Fruit fly (Drosophila melanogaster) whole organism, embryonic: ENCODE results near the gene Pp4-19C.
A peak's percentile ranks its signal among the peaks of the same experiment; 100 is the strongest.

Experiments used
- Asciz ChIP-seq: fragments of 200-800 bp; sonication (Bioruptor generic); optimal IDR thresholded peaks from 2 replicates; lab custom pipeline; 2017; ENCODE audit warnings: missing biosample characterization, mild to moderate bottlenecking, missing genetic modification characterization, missing genetic modification reagents
- B-H2 ChIP-seq: fragments of 200-800 bp; sonication (Bioruptor generic); optimal IDR thresholded peaks from 2 replicates; lab custom pipeline; 2018; ENCODE audit warnings: missing biosample characterization, mild to moderate bottlenecking, missing genetic modification characterization
- BtbVII ChIP-seq: fragments of 200-800 bp; sonication (Bioruptor generic); optimal IDR thresholded peaks from 3 replicates; lab custom pipeline; 2017; ENCODE audit warnings: missing biosample characterization, mild to moderate bottlenecking, missing genetic modification characterization
- CG13424 ChIP-seq: fragments of 200-800 bp; sonication (Bioruptor generic); optimal IDR thresholded peaks from 2 replicates; lab custom pipeline; 2019; ENCODE audit warnings: missing biosample characterization, mild to moderate bottlenecking, missing genetic modification characterization, moderate library complexity
- CG13775 ChIP-seq: fragments of 200-800 bp; sonication (Bioruptor generic); optimal IDR thresholded peaks from 3 replicates; lab custom pipeline; 2017; ENCODE audit warnings: missing biosample characterization, mild to moderate bottlenecking, missing genetic modification characterization
- CG15073 ChIP-seq: fragments of 200-800 bp; sonication (Bioruptor generic); optimal IDR thresholded peaks from 2 replicates; lab custom pipeline; 2016; ENCODE audit warnings: missing biosample characterization, missing genetic modification characterization
- CG15269 ChIP-seq: fragments of 200-800 bp; sonication (Bioruptor generic); optimal IDR thresholded peaks from 2 replicates; lab custom pipeline; 2018; ENCODE audit warnings: missing biosample characterization, mild to moderate bottlenecking, missing genetic modification characterization, moderate library complexity
- CG18764 ChIP-seq: fragments of 200-800 bp; sonication (Bioruptor generic); optimal IDR thresholded peaks from 3 replicates; lab custom pipeline; 2016; ENCODE audit warnings: missing biosample characterization, missing genetic modification characterization
- CG2202 ChIP-seq: fragments of 200-800 bp; sonication (Bioruptor generic); optimal IDR thresholded peaks from 2 replicates; lab custom pipeline; 2018; ENCODE audit warnings: missing biosample characterization, mild to moderate bottlenecking, missing genetic modification characterization
- CG3163 ChIP-seq: fragments of 200-800 bp; sonication (Bioruptor generic); optimal IDR thresholded peaks from 3 replicates; lab custom pipeline; 2016; ENCODE audit warnings: missing biosample characterization, missing genetic modification characterization
- CG32532 ChIP-seq: fragments of 200-800 bp; sonication (Bioruptor generic); IDR thresholded peaks from 2 replicates; pipeline ENCODE4 v1.3.6; 2022; ENCODE audit warnings: missing biosample characterization, missing genetic modification characterization
- CG3281 ChIP-seq: fragments of 200-800 bp; sonication (Bioruptor generic); optimal IDR thresholded peaks from 3 replicates; lab custom pipeline; 2017; ENCODE audit warnings: missing biosample characterization, mild to moderate bottlenecking, missing genetic modification characterization
- CG3847 ChIP-seq: fragments of 200-800 bp; sonication (Bioruptor generic); IDR thresholded peaks from 2 replicates; pipeline ENCODE4 v1.3.6; 2022; ENCODE audit warnings: missing biosample characterization, missing genetic modification characterization
- CG4360 ChIP-seq: fragments of 200-800 bp; sonication (Bioruptor generic); IDR thresholded peaks from 2 replicates; pipeline ENCODE4 v1.3.6; 2022; ENCODE audit warnings: missing biosample characterization, missing genetic modification characterization
- CG43689 ChIP-seq: fragments of 200-800 bp; sonication (Bioruptor generic); IDR thresholded peaks from 2 replicates; pipeline ENCODE4 v1.3.6; 2022; ENCODE audit warnings: missing biosample characterization, missing genetic modification characterization
- CG7556 ChIP-seq: fragments of 200-800 bp; sonication (Bioruptor generic); optimal IDR thresholded peaks from 2 replicates; lab custom pipeline; 2017; ENCODE audit warnings: missing biosample characterization, mild to moderate bottlenecking, missing genetic modification characterization
- CG8924 ChIP-seq: fragments of 200-800 bp; optimal IDR thresholded peaks from 3 replicates; lab custom pipeline; 2019; ENCODE audit warnings: missing biosample characterization, mild to moderate bottlenecking, missing genetic modification characterization, moderate library complexity
- CoRest ChIP-seq: fragments of 200-800 bp; sonication (Bioruptor generic); optimal IDR thresholded peaks from 3 replicates; lab custom pipeline; 2018; ENCODE audit warnings: missing biosample characterization, mild to moderate bottlenecking, missing genetic modification characterization, moderate library complexity
- HHEX ChIP-seq: fragments of 200-800 bp; sonication (Bioruptor generic); optimal IDR thresholded peaks from 3 replicates; lab custom pipeline; 2017; ENCODE audit warnings: missing biosample characterization, mild to moderate bottlenecking, missing genetic modification characterization, missing genetic modification reagents
- HLH54F ChIP-seq: fragments of 200-800 bp; sonication (Bioruptor generic); optimal IDR thresholded peaks from 3 replicates; lab custom pipeline; 2016; ENCODE audit warnings: missing biosample characterization, missing genetic modification characterization
- Hand ChIP-seq: fragments of 200-800 bp; sonication (Bioruptor generic); optimal IDR thresholded peaks from 2 replicates; lab custom pipeline; 2017; ENCODE audit warnings: mild to moderate bottlenecking, missing biosample characterization, missing genetic modification reagents, missing genetic modification characterization
- Hmr ChIP-seq: fragments of 200-800 bp; sonication (Bioruptor generic); optimal IDR thresholded peaks from 3 replicates; lab custom pipeline; 2017; ENCODE audit warnings: mild to moderate bottlenecking, missing biosample characterization, missing genetic modification reagents, missing genetic modification characterization
- Hr39 ChIP-seq: fragments of >200 bp; optimal IDR thresholded peaks from 2 replicates; lab custom pipeline; 2017
- Hsf ChIP-seq: fragments of 200-800 bp; sonication (Bioruptor generic); optimal IDR thresholded peaks from 3 replicates; lab custom pipeline; 2016; ENCODE audit warnings: missing biosample characterization, missing genetic modification characterization
- MBD-R2 ChIP-seq: fragments of 200-800 bp; sonication (Bioruptor generic); IDR thresholded peaks from 2 replicates; pipeline ENCODE4 v1.3.6; 2022; ENCODE audit warnings: missing biosample characterization, missing genetic modification characterization
- MESR4 ChIP-seq: fragments of 200-800 bp; sonication (Bioruptor generic); optimal IDR thresholded peaks from 2 replicates; lab custom pipeline; 2018; ENCODE audit warnings: missing biosample characterization, mild to moderate bottlenecking, missing genetic modification characterization, moderate library complexity
- Meics ChIP-seq: fragments of 200-800 bp; sonication (Bioruptor generic); optimal IDR thresholded peaks from 2 replicates; lab custom pipeline; 2017; ENCODE audit warnings: missing biosample characterization, mild to moderate bottlenecking, missing genetic modification characterization
- Nf-YC ChIP-seq: fragments of 200-800 bp; optimal IDR thresholded peaks from 3 replicates; lab custom pipeline; 2019; ENCODE audit warnings: missing biosample characterization, mild to moderate bottlenecking, missing genetic modification characterization, moderate library complexity
- NfI ChIP-seq: fragments of 200-800 bp; sonication (Bioruptor generic); optimal IDR thresholded peaks from 3 replicates; lab custom pipeline; 2018; ENCODE audit warnings: missing biosample characterization, mild to moderate bottlenecking, missing genetic modification characterization, moderate library complexity
- Oli ChIP-seq: fragments of 200-800 bp; sonication (Bioruptor generic); optimal IDR thresholded peaks from 2 replicates; lab custom pipeline; 2018; ENCODE audit warnings: missing biosample characterization, mild to moderate bottlenecking, missing genetic modification characterization, moderate library complexity
- PHDP ChIP-seq: fragments of 200-800 bp; sonication (Bioruptor generic); optimal IDR thresholded peaks from 3 replicates; lab custom pipeline; 2018; ENCODE audit warnings: missing biosample characterization, mild to moderate bottlenecking, missing genetic modification characterization, moderate library complexity
- Ptx1 ChIP-seq: fragments of 200-800 bp; sonication (Bioruptor generic); IDR thresholded peaks from 2 replicates; pipeline ENCODE4 v1.3.6; 2022; ENCODE audit warnings: missing biosample characterization, missing genetic modification characterization
- Sry-β ChIP-seq: fragments of 200-800 bp; sonication (Bioruptor generic); optimal IDR thresholded peaks from 2 replicates; lab custom pipeline; 2018; ENCODE audit warnings: missing biosample characterization, mild to moderate bottlenecking, missing genetic modification characterization, moderate library complexity
- Vsx1 ChIP-seq: fragments of 200-800 bp; sonication (Bioruptor generic); optimal IDR thresholded peaks from 2 replicates; lab custom pipeline; 2017; ENCODE audit warnings: missing biosample characterization, mild to moderate bottlenecking, missing genetic modification characterization, missing genetic modification reagents
- Xbp1 ChIP-seq: fragments of 200-800 bp; sonication (Bioruptor generic); optimal IDR thresholded peaks from 3 replicates; lab custom pipeline; 2016; ENCODE audit warnings: missing biosample characterization, mild to moderate bottlenecking, missing genetic modification characterization
- abd-A ChIP-seq: fragments of 200-800 bp; sonication (Bioruptor generic); optimal IDR thresholded peaks from 3 replicates; lab custom pipeline; 2019; ENCODE audit warnings: missing biosample characterization, mild to moderate bottlenecking, missing genetic modification characterization, moderate library complexity
- ac ChIP-seq: fragments of 200-800 bp; sonication (Bioruptor generic); optimal IDR thresholded peaks from 3 replicates; lab custom pipeline; 2017; ENCODE audit warnings: missing biosample characterization, mild to moderate bottlenecking, missing genetic modification characterization
- bab2 ChIP-seq: fragments of 200-800 bp; sonication (Bioruptor generic); optimal IDR thresholded peaks from 2 replicates; lab custom pipeline; 2016; ENCODE audit warnings: missing biosample characterization, missing genetic modification characterization
- dysf ChIP-seq: fragments of 200-800 bp; sonication (Bioruptor generic); IDR thresholded peaks from 3 replicates; pipeline ENCODE4 v1.3.6; 2022; ENCODE audit warnings: missing biosample characterization, missing genetic modification characterization
- gem ChIP-seq: fragments of 200-800 bp; sonication (Bioruptor generic); optimal IDR thresholded peaks from 2 replicates; lab custom pipeline; 2019; ENCODE audit warnings: missing biosample characterization, mild to moderate bottlenecking, missing genetic modification characterization, moderate library complexity
- grn ChIP-seq: fragments of 200-800 bp; sonication (Bioruptor generic); optimal IDR thresholded peaks from 3 replicates; lab custom pipeline; 2017; ENCODE audit warnings: missing biosample characterization, missing genetic modification characterization
- gsb-n ChIP-seq: fragments of 200-800 bp; sonication (Bioruptor generic); optimal IDR thresholded peaks from 3 replicates; lab custom pipeline; 2018; ENCODE audit warnings: missing biosample characterization, mild to moderate bottlenecking, missing genetic modification characterization
- ind ChIP-seq: fragments of 200-800 bp; sonication (Bioruptor generic); optimal IDR thresholded peaks from 3 replicates; lab custom pipeline; 2016; ENCODE audit warnings: missing biosample characterization, missing genetic modification characterization
- row ChIP-seq: fragments of 200-800 bp; sonication (Bioruptor generic); IDR thresholded peaks from 3 replicates; pipeline ENCODE4 v1.3.6; 2022; ENCODE audit warnings: missing biosample characterization, missing genetic modification characterization
- schlank ChIP-seq: fragments of 200-800 bp; sonication (Bioruptor generic); optimal IDR thresholded peaks from 2 replicates; lab custom pipeline; 2018; ENCODE audit warnings: missing biosample characterization, mild to moderate bottlenecking, missing genetic modification characterization
- sisA ChIP-seq: fragments of 200-800 bp; sonication (Bioruptor generic); IDR thresholded peaks from 2 replicates; pipeline ENCODE4 v1.3.6; 2022; ENCODE audit warnings: missing biosample characterization, missing genetic modification characterization
- slou ChIP-seq: fragments of 200-800 bp; sonication (Bioruptor generic); optimal IDR thresholded peaks from 3 replicates; lab custom pipeline; 2016; ENCODE audit warnings: missing biosample characterization, missing genetic modification characterization
- sqz ChIP-seq: fragments of 200-800 bp; sonication (Bioruptor generic); optimal IDR thresholded peaks from 3 replicates; lab custom pipeline; 2018; ENCODE audit warnings: missing biosample characterization, mild to moderate bottlenecking, missing genetic modification characterization
- sr ChIP-seq: fragments of 200-800 bp; sonication (Bioruptor generic); IDR thresholded peaks from 3 replicates; pipeline ENCODE4 v1.3.6; 2022; ENCODE audit warnings: missing biosample characterization, missing genetic modification characterization
- trem ChIP-seq: fragments of 200-800 bp; optimal IDR thresholded peaks from 3 replicates; lab custom pipeline; 2019; ENCODE audit warnings: missing biosample characterization, mild to moderate bottlenecking, missing genetic modification characterization, moderate library complexity
- zf30C ChIP-seq: fragments of 200-800 bp; sonication (Bioruptor generic); optimal IDR thresholded peaks from 3 replicates; lab custom pipeline; 2018; ENCODE audit warnings: missing biosample characterization, mild to moderate bottlenecking, missing genetic modification characterization

Pp4-19C gene

DNA sequence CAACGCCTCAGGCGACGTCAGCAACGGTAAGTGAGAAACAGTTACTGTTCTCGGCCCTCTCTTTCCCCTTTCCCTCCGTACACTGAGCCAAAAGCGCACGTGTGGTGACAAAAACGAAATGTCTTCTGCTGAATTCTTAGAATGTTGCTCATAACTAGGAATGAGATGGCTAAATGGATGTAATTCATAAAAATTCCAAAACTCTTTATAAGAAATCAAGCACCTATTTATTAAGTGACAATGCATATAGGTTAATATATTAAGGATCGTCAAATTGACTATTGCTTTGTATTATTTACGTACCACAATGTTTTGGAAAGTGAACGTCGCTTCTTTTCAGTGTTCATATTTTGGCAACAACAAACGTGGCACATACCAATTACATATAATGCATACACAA, 10.7 kb upstream of the Pp4-19C start (continued):
- TF ChIP-seq CG15073 (no peak), Ptx1 (GFP tag; lab: Robert Waterston, UW) (peak; percentile 36; the same call in 1 of the 2 replicates), bab2 (GFP tag; lab: Kevin White, UChicago) (peak; percentile 10), slou (GFP tag; lab: Kevin White, UChicago) (no peak), schlank (tag; lab: Kevin White, UChicago) (peak; percentile 5), sr (GFP tag; lab: Robert Waterston, UW) (no peak), CoRest (tag; lab: Kevin White, UChicago) (peak; percentile 33), Oli (tag; lab: Kevin White, UChicago) (peak; percentile 19), row (GFP tag; lab: Robert Waterston, UW) (peak; percentile 53; the same call in 2 of the 3 replicates), BtbVII (GFP tag; lab: Kevin White, UChicago) (peak; percentile 28), Hr39 (lab: Kevin White, UChicago) (no peak), gsb-n (no peak), ac (GFP tag; lab: Kevin White, UChicago) (no peak), CG13424 (tag; lab: Kevin White, UChicago) (peak; percentile 48), CG8924 (tag; lab: Kevin White, UChicago) (peak; percentile 13), PHDP (tag; lab: Kevin White, UChicago) (peak; percentile 33), CG4360 (GFP tag; lab: Robert Waterston, UW) (no peak), HLH54F (GFP tag; lab: Kevin White, UChicago) (peak; percentile 26), Asciz (GFP tag; lab: Kevin White, UChicago) (no peak), CG43689 (GFP tag; lab: Robert Waterston, UW) (no peak), Sry-β (GFP tag; lab: Kevin White, UChicago) (no peak), Hmr (GFP tag; lab: Kevin White, UChicago) (peak; percentile 68), trem (tag; lab: Kevin White, UChicago) (no peak), zf30C (GFP tag; lab: Kevin White, UChicago) (peak; percentile 50), Meics (GFP tag; lab: Kevin White, UChicago) (peak; percentile 57), abd-A (peak; percentile 53), gem (peak; percentile 42), dysf (peak; percentile 38; the same call in 1 of the 3 replicates), Hsf (GFP tag; lab: Kevin White, UChicago) (peak; percentile 6), MESR4 (GFP tag; lab: Kevin White, UChicago) (no peak), CG13775 (GFP tag; lab: Kevin White, UChicago) (peak; percentile 13), Nf-YC (tag; lab: Kevin White, UChicago) (peak; percentile 7), CG3163 (GFP tag; lab: Kevin White, UChicago) (peak; percentile 14), sisA (0 out of 2 replicates have a peak, but pooled peaks have one; percentile 22), sqz (GFP tag; lab: Kevin White, UChicago) (no peak), CG32532 (GFP tag; lab: Robert Waterston, UW) (peak; percentile 50; the same call in 1 of the 2 replicates), B-H2 (peak; percentile 12), CG2202 (no peak), Vsx1 (GFP tag; lab: Kevin White, UChicago) (no peak), MBD-R2 (GFP tag; lab: Robert Waterston, UW) (no peak), Hand (GFP tag; lab: Kevin White, UChicago) (peak; percentile 24), CG18764 (GFP tag; lab: Kevin White, UChicago) (no peak), Xbp1 (GFP tag; lab: Kevin White, UChicago) (peak; percentile 28), CG15269 (peak; percentile 45), HHEX (peak; percentile 23), CG3847 (GFP tag; lab: Robert Waterston, UW) (no peak), NfI (GFP tag; lab: Kevin White, UChicago) (peak; percentile 56), ind (GFP tag; lab: Kevin White, UChicago) (peak; percentile 15), grn (GFP tag; lab: Kevin White, UChicago) (no peak), CG7556 (GFP tag; lab: Kevin White, UChicago) (peak; percentile 59), CG3281 (GFP tag; lab: Kevin White, UChicago) (peak; percentile 50)
